Fruit fly (Drosophila melanogaster) Kc167 (cell line): ENCODE data around the gene trk.

Experiments
- insv ChIP-seq: fragments of >200 bp; optimal IDR thresholded peaks from 3 replicates; lab custom pipeline; 2018; ENCODE audit warnings: missing external identifiers
- psq ChIP-seq: fragments of >200 bp; optimal IDR thresholded peaks from 2 replicates; lab custom pipeline; 2017; ENCODE audit warnings: missing external identifiers

DNA sequence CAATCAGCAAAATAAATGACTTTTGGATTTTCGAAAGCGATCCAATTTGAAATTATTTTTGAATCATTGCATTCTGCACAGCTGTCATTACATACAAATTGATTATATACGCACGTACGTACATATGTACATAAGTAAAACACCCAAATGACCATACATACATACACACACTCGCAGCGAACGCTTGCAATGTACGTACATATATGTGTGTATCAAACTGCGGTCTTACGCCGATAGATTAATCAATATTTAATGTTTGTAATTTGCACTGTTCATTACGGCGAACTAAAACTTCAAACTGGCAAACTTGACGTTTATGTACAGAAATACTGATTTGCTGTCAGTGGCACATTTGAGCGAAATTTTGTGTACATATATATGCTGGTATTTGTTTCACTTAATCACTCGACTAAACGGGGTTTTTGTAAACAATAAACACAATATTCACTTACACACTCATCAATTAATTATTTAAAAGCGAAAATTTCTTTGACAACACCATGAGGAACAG, 45.9 kb downstream of the trk start:
- TF ChIP-seq insv (no peak), psq (lab: Kevin White, UChicago) (no peak)
